Worm (Caenorhabditis elegans): ENCODE results near the gene nrf-5.

nrf-5 gene

ce11 chrV:13848379-13848778, 20.3 kb downstream of the nrf-5 start, which contains the start of gene srx-133:
Gene srx-133, plus strand, starts transcription at chrV:13848679.
- TF ChIP-seq elt-3 (tag; optimal IDR thresholded peaks at IDR 0.05) (no peak), nhr-71 (tag; optimal IDR thresholded peaks at IDR 0.05) (no peak), aha-1 (tag; optimal IDR thresholded peaks at IDR 0.05) (no peak), nhr-237 (tag; optimal IDR thresholded peaks at IDR 0.05) (no peak), mep-1 (tag; optimal IDR thresholded peaks at IDR 0.05) (no peak), ceh-88 (GFP tag; IDR thresholded peaks at IDR 0.05) (no peak), hpl-2 (GFP tag; optimal IDR thresholded peaks at IDR 0.05) (no peak), zip-4 (GFP tag; optimal IDR thresholded peaks at IDR 0.05) (no peak)

- TF ChIP-seq unc-30 (tag; optimal IDR thresholded peaks at IDR 0.05): no peak
- no peak for TF ChIP-seq sup-37 (GFP tag; optimal IDR thresholded peaks at IDR 0.05)
- no peak for TF ChIP-seq unc-86 (tag; optimal IDR thresholded peaks at IDR 0.05)
- no peak for TF ChIP-seq snu-23 (GFP tag; optimal IDR thresholded peaks at IDR 0.05)
- TF ChIP-seq mep-1 (tag; optimal IDR thresholded peaks at IDR 0.05): no peak
- no peak for TF ChIP-seq nhr-85 (tag)
- no peak for TF ChIP-seq snpc-4 (tag; optimal IDR thresholded peaks at IDR 0.05)
- TF ChIP-seq vab-15 (tag; optimal IDR thresholded peaks at IDR 0.05): no peak
- no peak for TF ChIP-seq zag-1 (tag; optimal IDR thresholded peaks at IDR 0.05)
- TF ChIP-seq nhr-77 (tag; optimal IDR thresholded peaks at IDR 0.05): no peak
- TF ChIP-seq aly-2 (tag; optimal IDR thresholded peaks at IDR 0.05): no peak
- TF ChIP-seq jun-1 (tag; optimal IDR thresholded peaks at IDR 0.05): no peak
Observed at ce11 chrV:13850170-13850569, 22.1 kb downstream of the nrf-5 start, which contains the start of gene hpx-2. Gene hpx-2, plus strand, starts transcription at chrV:13850470.

ce11 chrV:13854306-13854705, 26.2 kb downstream of the nrf-5 start, which contains the start of gene ttr-21:
Gene ttr-21, minus strand, starts transcription at chrV:13854405.
- TF ChIP-seq nhr-20 (tag; optimal IDR thresholded peaks at IDR 0.05) (peak; percentile 9), C34B4.2 (tag; optimal IDR thresholded peaks at IDR 0.05) (no peak), zip-4 (GFP tag; optimal IDR thresholded peaks at IDR 0.05) (no peak), xbp-1 (tag; optimal IDR thresholded peaks at IDR 0.05) (no peak), fkh-10 (GFP tag; optimal IDR thresholded peaks at IDR 0.05) (no peak), pag-3 (tag; optimal IDR thresholded peaks at IDR 0.05; ENCODE audit: borderline replicate concordance, insufficient read depth) (no peak)

ce11 chrV:13856376-13856775, 28.3 kb downstream of the nrf-5 start, which contains the start of gene srx-134:
Gene srx-134, minus strand, starts transcription at chrV:13856476.
- TF ChIP-seq mep-1 (tag; optimal IDR thresholded peaks at IDR 0.05): no peak
- no peak for TF ChIP-seq ztf-4 (tag; optimal IDR thresholded peaks at IDR 0.05)
- TF ChIP-seq zip-4 (GFP tag; optimal IDR thresholded peaks at IDR 0.05): no peak
- no peak for TF ChIP-seq tlp-1 (tag; optimal IDR thresholded peaks at IDR 0.05)
- TF ChIP-seq F16B12.6 (tag; optimal IDR thresholded peaks at IDR 0.05): no peak
- no peak for TF ChIP-seq nhr-90 (tag; optimal IDR thresholded peaks at IDR 0.05; ENCODE audit: poor library complexity)
- no peak for TF ChIP-seq lsy-2 (tag; optimal IDR thresholded peaks at IDR 0.05)
- no peak for TF ChIP-seq nhr-237 (tag; optimal IDR thresholded peaks at IDR 0.05)
- TF ChIP-seq nhr-11 (tag; optimal IDR thresholded peaks at IDR 0.05): no peak
- no peak for TF ChIP-seq lin-39 (tag; optimal IDR thresholded peaks at IDR 0.05)
- no peak for TF ChIP-seq fkh-8 (tag; optimal IDR thresholded peaks at IDR 0.05)
- TF ChIP-seq nhr-12 (tag; optimal IDR thresholded peaks at IDR 0.05): no peak
- no peak for TF ChIP-seq snpc-4 (tag; optimal IDR thresholded peaks at IDR 0.05)
- no peak for TF ChIP-seq efl-1 (optimal IDR thresholded peaks at IDR 0.05)
- TF ChIP-seq efl-1 (GFP tag; optimal IDR thresholded peaks at IDR 0.05 in 1 of 2): no peak
- TF ChIP-seq mab-9 (GFP tag; IDR thresholded peaks at IDR 0.05): no peak
- no peak for TF ChIP-seq lir-3 (tag; optimal IDR thresholded peaks at IDR 0.05; ENCODE audit: poor library complexity)
- TF ChIP-seq fkh-4 (tag; optimal IDR thresholded peaks at IDR 0.05; ENCODE audit: borderline replicate concordance): no peak
- TF ChIP-seq nhr-71 (tag; optimal IDR thresholded peaks at IDR 0.05): no peak

Measured in whole organism, L1 larva.